Fruit fly (Drosophila melanogaster): ENCODE measurements around the gene CG44271.

dm6 chr2L:6772655-6773054 lies 24.9 kb upstream of the CG44271 start, which contains the start of gene LUBEL:
- TF ChIP-seq CG17806 (tag; optimal IDR thresholded peaks at IDR 0.05) (no peak), Ets98B (GFP tag; IDR thresholded peaks at IDR 0.05) (no peak), EcR (GFP tag; optimal IDR thresholded peaks at IDR 0.05) (no peak), CG12605 (GFP tag; IDR thresholded peaks at IDR 0.05) (no peak), CG10348 (GFP tag; IDR thresholded peaks at IDR 0.05) (no peak), CG8301 (tag; optimal IDR thresholded peaks at IDR 0.05) (no peak), Pif1A (GFP tag; optimal IDR thresholded peaks at IDR 0.05) (no peak), Snoo (tag; optimal IDR thresholded peaks at IDR 0.05) (no peak)

Data from whole organism, pupa.